Worm (Caenorhabditis elegans) whole organism, late embryonic: ENCODE data around the gene str-111.

Source experiments
- C38D4.7 ChIP-seq: fragments of 200-800 bp; sonication (Bioruptor generic); optimal IDR thresholded peaks from 2 replicates; lab custom pipeline; 2018; ENCODE audit warnings: mild to moderate bottlenecking, missing genetic modification characterization, moderate library complexity, missing compliant biosample characterization
- K02D7.2 ChIP-seq: sonication (generic microtip); optimal IDR thresholded peaks from 2 replicates; lab custom pipeline; 2017; ENCODE audit warnings: mild to moderate bottlenecking, missing genetic modification characterization, missing compliant biosample characterization
- K09A11.1 ChIP-seq: sonication (generic microtip); optimal IDR thresholded peaks from 2 replicates; lab custom pipeline; 2017; ENCODE audit warnings: antibody characterized with exemption, mild to moderate bottlenecking, missing genetic modification characterization, missing compliant biosample characterization; ENCODE audit not compliant: insufficient read depth
- T23F11.4 ChIP-seq: fragments of 200-800 bp; sonication (Bioruptor generic); optimal IDR thresholded peaks from 2 replicates; lab custom pipeline; 2018; ENCODE audit warnings: mild to moderate bottlenecking, missing genetic modification characterization, missing compliant biosample characterization
- Y22D7AL.16 ChIP-seq: sonication (generic microtip); optimal IDR thresholded peaks from 2 replicates; lab custom pipeline; 2016; ENCODE audit warnings: missing genetic modification characterization, missing compliant biosample characterization
- ahr-1 ChIP-seq: sonication (generic microtip); optimal IDR thresholded peaks from 2 replicates; lab custom pipeline; 2016; ENCODE audit warnings: missing genetic modification characterization, missing compliant biosample characterization
- ceh-14 ChIP-seq: sonication (generic microtip); optimal IDR thresholded peaks from 2 replicates; lab custom pipeline; 2016; ENCODE audit warnings: missing genotype, missing genetic modification characterization, missing compliant biosample characterization
- ceh-2 ChIP-seq: sonication (generic microtip); optimal IDR thresholded peaks from 2 replicates; lab custom pipeline; 2016; ENCODE audit warnings: missing genotype, missing genetic modification characterization, missing compliant biosample characterization
- ceh-22 ChIP-seq: sonication (generic microtip); optimal IDR thresholded peaks from 2 replicates; lab custom pipeline; 2017; ENCODE audit warnings: missing biosample characterization, missing genetic modification characterization
- ceh-31 ChIP-seq: sonication (generic microtip); optimal IDR thresholded peaks from 2 replicates; lab custom pipeline; 2016; ENCODE audit warnings: missing genetic modification characterization, missing compliant biosample characterization
- ceh-34 ChIP-seq: sonication (generic microtip); optimal IDR thresholded peaks from 2 replicates; lab custom pipeline; 2016; ENCODE audit warnings: mild to moderate bottlenecking, missing genetic modification characterization, missing compliant biosample characterization
- ceh-48 ChIP-seq: sonication (generic microtip); optimal IDR thresholded peaks from 2 replicates; lab custom pipeline; 2016; ENCODE audit warnings: missing genetic modification characterization, inconsistent platforms, missing compliant biosample characterization
- eyg-1 ChIP-seq: sonication (generic microtip); optimal IDR thresholded peaks from 2 replicates; lab custom pipeline; 2016; ENCODE audit warnings: missing genotype, missing genetic modification characterization, missing compliant biosample characterization
- fax-1 ChIP-seq: sonication (generic microtip); optimal IDR thresholded peaks from 2 replicates; lab custom pipeline; 2016; ENCODE audit warnings: missing genotype, missing genetic modification characterization, missing compliant biosample characterization
- fkh-10 ChIP-seq: fragments of 150-350 bp; optimal IDR thresholded peaks from 2 replicates; lab custom pipeline; 2014; ENCODE audit warnings: missing biosample characterization, missing genetic modification reagents, missing genetic modification characterization
- hlh-15 ChIP-seq: sonication (generic microtip); optimal IDR thresholded peaks from 2 replicates; lab custom pipeline; 2016; ENCODE audit warnings: missing genetic modification characterization, missing compliant biosample characterization
- hlh-30 ChIP-seq: sonication (generic microtip); optimal IDR thresholded peaks from 2 replicates; lab custom pipeline; 2017; ENCODE audit warnings: antibody characterized with exemption, missing genetic modification characterization, missing compliant biosample characterization; ENCODE audit not compliant: insufficient read depth
- hlh-6 ChIP-seq: sonication (generic microtip); optimal IDR thresholded peaks from 2 replicates; lab custom pipeline; 2016; ENCODE audit warnings: missing genotype, missing genetic modification characterization, missing compliant biosample characterization
- hlh-8 ChIP-seq: sonication (generic microtip); optimal IDR thresholded peaks from 2 replicates; lab custom pipeline; 2016; ENCODE audit warnings: missing genotype, missing genetic modification characterization, missing compliant biosample characterization
- lim-6 ChIP-seq: sonication (generic microtip); optimal IDR thresholded peaks from 2 replicates; lab custom pipeline; 2016; ENCODE audit warnings: missing genetic modification characterization, missing compliant biosample characterization
- lin-11 ChIP-seq: fragments of 200-800 bp; sonication (Bioruptor generic); optimal IDR thresholded peaks from 2 replicates; lab custom pipeline; 2018; ENCODE audit warnings: mild to moderate bottlenecking, missing genetic modification characterization, missing compliant biosample characterization
- madf-2 ChIP-seq: sonication (generic microtip); optimal IDR thresholded peaks from 2 replicates; lab custom pipeline; 2017; ENCODE audit warnings: missing genetic modification characterization, missing compliant biosample characterization
- mec-3 ChIP-seq: sonication (generic microtip); optimal IDR thresholded peaks from 2 replicates; lab custom pipeline; 2016; ENCODE audit warnings: borderline replicate concordance, missing genetic modification characterization, missing compliant biosample characterization
- nhr-232 ChIP-seq: sonication (generic microtip); optimal IDR thresholded peaks from 2 replicates; lab custom pipeline; 2016; ENCODE audit warnings: missing genetic modification characterization, missing compliant biosample characterization
- npax-4 ChIP-seq: sonication (generic microtip); optimal IDR thresholded peaks from 2 replicates; lab custom pipeline; 2016; ENCODE audit warnings: missing genetic modification characterization, missing compliant biosample characterization
- odd-2 ChIP-seq: sonication (generic microtip); optimal IDR thresholded peaks from 2 replicates; lab custom pipeline; 2017; ENCODE audit warnings: antibody characterized with exemption, mild to moderate bottlenecking, missing genetic modification characterization, missing compliant biosample characterization
- pag-3 ChIP-seq: sonication (generic microtip); optimal IDR thresholded peaks from 2 replicates; lab custom pipeline; 2016; ENCODE audit warnings: missing compliant biosample characterization, missing genetic modification characterization, borderline replicate concordance
- pax-1 ChIP-seq: fragments of 150-350 bp; optimal IDR thresholded peaks from 2 replicates; lab custom pipeline; 2014; ENCODE audit warnings: missing biosample characterization, missing genetic modification characterization
- pha-4 ChIP-seq: fragments of 150-350 bp; optimal IDR thresholded peaks from 2 replicates; lab custom pipeline; 2018; ENCODE audit warnings: missing biosample characterization, missing genetic modification reagents, missing genetic modification characterization
- pqm-1 ChIP-seq: sonication (generic microtip); optimal IDR thresholded peaks from 2 replicates; lab custom pipeline; 2016; ENCODE audit warnings: missing genetic modification characterization, missing compliant biosample characterization
- sox-2 ChIP-seq: fragments of 200-800 bp; sonication (Bioruptor generic); IDR thresholded peaks from 2 replicates; pipeline ENCODE4 v1.3.6; 2022; ENCODE audit warnings: missing genetic modification reagents, missing genetic modification characterization, missing compliant biosample characterization
- sox-4 ChIP-seq: sonication (generic microtip); optimal IDR thresholded peaks from 2 replicates; lab custom pipeline; 2017; ENCODE audit warnings: mild to moderate bottlenecking, missing genetic modification characterization, inconsistent platforms, missing compliant biosample characterization
- syd-9 ChIP-seq: sonication (generic microtip); optimal IDR thresholded peaks from 2 replicates; lab custom pipeline; 2016; ENCODE audit warnings: mild to moderate bottlenecking, missing genetic modification characterization, moderate library complexity, missing compliant biosample characterization
- tbx-2 ChIP-seq: sonication (generic microtip); optimal IDR thresholded peaks from 2 replicates; lab custom pipeline; 2016; ENCODE audit warnings: missing genetic modification characterization, missing compliant biosample characterization
- ttx-3 ChIP-seq: sonication (generic microtip); optimal IDR thresholded peaks from 2 replicates; lab custom pipeline; 2016; ENCODE audit warnings: missing genetic modification reagents, missing genetic modification characterization, missing compliant biosample characterization
- unc-55 ChIP-seq: sonication (generic microtip); optimal IDR thresholded peaks from 2 replicates; lab custom pipeline; 2017; ENCODE audit warnings: missing biosample characterization, missing genetic modification reagents, missing genetic modification characterization
- zip-5 ChIP-seq: sonication (generic microtip); optimal IDR thresholded peaks from 2 replicates; lab custom pipeline; 2016; ENCODE audit warnings: missing genetic modification characterization, missing compliant biosample characterization

Gene str-111

ce11 chrV:16169026-16169425 is at the start of gene str-111:
Gene str-111, minus strand, starts transcription at chrV:16169126.
- TF ChIP-seq ceh-31 (tag; lab: Kevin White, UChicago), result no peak
- no peak for TF ChIP-seq lin-11 (tag; lab: Kevin White, UChicago)
- no peak for TF ChIP-seq sox-2 (GFP tag; lab: Robert Waterston, UW)
- TF ChIP-seq, all 69 proteins: peak for 0

ce11 chrV:16218522-16218921 is 49.6 kb upstream of the str-111 start, which contains the start of gene F11A5.15:
Gene F11A5.15, minus strand, starts transcription at chrV:16218622.
- TF ChIP-seq lim-6 (tag; lab: Kevin White, UChicago), result no peak
- TF ChIP-seq pha-4 (tag; lab: Kevin White, UChicago), result no peak
- TF ChIP-seq pax-1 (tag; lab: Kevin White, UChicago), result no peak
- TF ChIP-seq pqm-1 (tag; lab: Kevin White, UChicago), result no peak
- no peak for TF ChIP-seq T23F11.4 (GFP tag; lab: Kevin White, UChicago)
- TF ChIP-seq syd-9 (tag; lab: Kevin White, UChicago), result no peak
- TF ChIP-seq ttx-3 (tag; lab: Kevin White, UChicago), result no peak
- TF ChIP-seq npax-4, result no peak
- TF ChIP-seq Y22D7AL.16 (tag; lab: Kevin White, UChicago), result no peak
- TF ChIP-seq hlh-6 (tag; lab: Kevin White, UChicago), result no peak
- TF ChIP-seq odd-2 (tag; lab: Kevin White, UChicago), result no peak
- no peak for TF ChIP-seq K09A11.1 (tag; lab: Kevin White, UChicago)

ce11 chrV:16214505-16214904 is 45.6 kb upstream of the str-111 start, which contains the start of gene F11A5.9:
Gene F11A5.9, plus strand, starts transcription at chrV:16214890.
- TF ChIP-seq mec-3 (tag; lab: Kevin White, UChicago), result no peak
- TF ChIP-seq fkh-10 (GFP tag; lab: Kevin White, UChicago), result no peak
- TF ChIP-seq hlh-8, result no peak
- TF ChIP-seq eyg-1 (tag; lab: Kevin White, UChicago), result no peak
- no peak for TF ChIP-seq pag-3
- no peak for TF ChIP-seq nhr-232 (tag; lab: Kevin White, UChicago)
- no peak for TF ChIP-seq hlh-15 (tag; lab: Kevin White, UChicago)
- no peak for TF ChIP-seq sox-4 (tag; lab: Kevin White, UChicago)
- no peak for TF ChIP-seq tbx-2 (tag; lab: Kevin White, UChicago)
- TF ChIP-seq ceh-34 (tag; lab: Kevin White, UChicago), result no peak
- no peak for TF ChIP-seq hlh-30 (tag; lab: Kevin White, UChicago)

ce11 chrV:16213323-16213722 is 44.4 kb upstream of the str-111 start:
- TF ChIP-seq npax-4, result no peak
- TF ChIP-seq, all 69 proteins: peak for 0

ce11 chrV:16211713-16212112 is 42.8 kb upstream of the str-111 start:
- TF ChIP-seq ahr-1, result no peak
- no peak for TF ChIP-seq C38D4.7 (GFP tag; lab: Kevin White, UChicago)
- no peak for TF ChIP-seq lim-6 (tag; lab: Kevin White, UChicago)
- no peak for TF ChIP-seq ceh-48
- TF ChIP-seq hlh-30 (tag; lab: Kevin White, UChicago), result no peak
- TF ChIP-seq ceh-14, result no peak
- no peak for TF ChIP-seq fax-1 (tag; lab: Kevin White, UChicago)
- no peak for TF ChIP-seq Y22D7AL.16 (tag; lab: Kevin White, UChicago)
- TF ChIP-seq zip-5 (tag; lab: Kevin White, UChicago), result no peak
- no peak for TF ChIP-seq mec-3 (tag; lab: Kevin White, UChicago)
- TF ChIP-seq unc-55 (GFP tag; lab: Kevin White, UChicago), result no peak
- no peak for TF ChIP-seq K02D7.2
- no peak for TF ChIP-seq ceh-2 (tag; lab: Kevin White, UChicago)
- TF ChIP-seq K09A11.1 (tag; lab: Kevin White, UChicago), result no peak
- no peak for TF ChIP-seq madf-2
- no peak for TF ChIP-seq ceh-22
